Worm (Caenorhabditis elegans): Measurements from ENCODE around the gene ZK1248.15.

ce11 chrII:5831373-5831772, 7.0 kb downstream of the ZK1248.15 start:
- TF ChIP-seq lsy-12 (tag; optimal IDR thresholded peaks at IDR 0.05) (no peak), pha-4 (tag; optimal IDR thresholded peaks at IDR 0.05) (no peak), fkh-10 (GFP tag; optimal IDR thresholded peaks at IDR 0.05) (no peak), zag-1 (tag; optimal IDR thresholded peaks at IDR 0.05) (no peak), elt-2 (tag; optimal IDR thresholded peaks at IDR 0.05) (no peak), ceh-16 (tag; optimal IDR thresholded peaks at IDR 0.05) (no peak), nhr-28 (tag; optimal IDR thresholded peaks at IDR 0.05) (no peak)
